Worm (Caenorhabditis elegans): ENCODE results near the gene Y75B8A.23.
A peak's percentile ranks its signal among the peaks of the same experiment; 100 is the strongest.

Y75B8A.23 gene

DNA sequence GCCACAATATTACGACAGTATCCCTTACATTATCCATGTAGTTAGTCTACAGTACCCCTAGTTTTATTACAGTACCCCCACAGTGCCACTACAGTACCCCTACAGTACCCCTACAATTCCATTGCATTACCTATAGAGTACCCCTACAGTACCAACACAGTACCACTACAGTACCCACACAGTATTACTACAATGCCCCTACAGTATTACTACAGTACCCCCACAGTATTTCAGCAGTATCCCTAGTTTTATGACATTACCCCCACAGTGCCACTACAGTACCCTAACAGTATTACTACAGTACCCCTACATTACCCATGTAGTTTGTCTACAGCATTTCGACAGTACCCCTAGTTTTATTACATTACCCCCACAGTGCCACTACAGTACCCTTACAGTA lies 17.0 kb upstream of the Y75B8A.23 start:
- no peak for TF ChIP-seq tag-97 (GFP tag; IDR thresholded peaks at IDR 0.05)
- TF ChIP-seq cey-2 (tag; optimal IDR thresholded peaks at IDR 0.05; ENCODE audit: borderline replicate concordance, insufficient read depth): no peak
- no peak for TF ChIP-seq D1046.2 (GFP tag; IDR thresholded peaks at IDR 0.05)
- TF ChIP-seq madf-5 (GFP tag; IDR thresholded peaks at IDR 0.05): no peak
- TF ChIP-seq lin-29 (GFP tag; IDR thresholded peaks at IDR 0.05): no peak
- TF ChIP-seq mep-1 (tag; optimal IDR thresholded peaks at IDR 0.05): no peak
- TF ChIP-seq fkh-10 (GFP tag; optimal IDR thresholded peaks at IDR 0.05): no peak
- TF ChIP-seq nhr-77 (tag; optimal IDR thresholded peaks at IDR 0.05): no peak

DNA sequence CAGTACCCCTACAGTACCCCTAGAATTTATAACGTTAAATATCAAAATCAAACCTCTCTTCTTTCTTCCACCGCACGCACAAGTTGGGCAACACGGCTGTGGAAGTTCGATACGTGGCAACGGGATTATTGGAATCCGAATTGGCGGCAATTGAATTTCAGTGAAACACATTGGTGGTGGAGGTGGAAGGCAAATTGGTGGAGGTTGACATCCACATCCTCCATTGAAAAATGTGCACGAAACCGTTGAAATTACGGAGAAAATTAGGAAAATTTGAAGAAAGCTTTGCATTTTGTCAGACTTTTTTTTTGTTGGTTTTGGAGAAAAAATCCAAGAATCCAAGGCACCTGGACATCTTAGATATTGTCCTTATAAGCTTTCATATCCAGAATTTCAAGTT lies 15.1 kb upstream of the Y75B8A.23 start:
- no peak for TF ChIP-seq ceh-20 (GFP tag; IDR thresholded peaks at IDR 0.05)
- TF ChIP-seq gei-8 (GFP tag; optimal IDR thresholded peaks at IDR 0.05): no peak
- no peak for TF ChIP-seq nhr-42 (GFP tag; IDR thresholded peaks at IDR 0.05)
- peak; percentile 91 for TF ChIP-seq aha-1 (tag)

DNA sequence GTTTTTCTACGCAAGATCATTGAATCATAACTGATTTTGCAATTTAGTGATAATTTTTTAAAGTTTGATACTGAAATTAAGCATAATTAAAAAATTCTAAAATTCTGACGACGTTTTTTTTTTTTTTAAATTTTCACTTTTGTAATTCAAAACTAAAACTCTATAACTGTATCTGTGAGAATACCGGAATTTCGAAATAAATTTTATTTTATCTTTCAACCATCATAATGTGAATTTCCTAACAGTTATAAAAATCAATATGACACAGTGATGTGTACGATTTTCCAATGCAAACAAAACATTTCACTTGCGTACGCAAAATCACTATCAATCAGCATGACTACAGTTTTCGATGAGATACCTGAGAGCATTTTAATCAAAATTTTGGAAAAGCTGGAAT lies 14.5 kb upstream of the Y75B8A.23 start, which contains the start of the genes grl-15 and fbxa-89:
Gene grl-15, minus strand, starts transcription at position 101 of the 400 bp plus-strand sequence.
Gene fbxa-89, plus strand, starts transcription at position 271 of the 400 bp plus-strand sequence.
- TF ChIP-seq snpc-1.2 (GFP tag; IDR thresholded peaks at IDR 0.05) (no peak), dmd-6 (GFP tag; IDR thresholded peaks at IDR 0.05) (no peak), unc-62 (GFP tag; optimal IDR thresholded peaks at IDR 0.05 in 1 of 2) (no peak), unc-62 (tag; optimal IDR thresholded peaks at IDR 0.05) (no peak), aha-1 (tag) (peak; percentile 51), ctbp-1 (GFP tag; IDR thresholded peaks at IDR 0.05) (no peak), pha-4 (GFP tag; IDR thresholded peaks at IDR 0.05) (no peak), pha-4 (tag; optimal IDR thresholded peaks at IDR 0.05) (no peak), lin-39 (tag; optimal IDR thresholded peaks at IDR 0.05) (no peak), nhr-11 (tag; optimal IDR thresholded peaks at IDR 0.05) (no peak), lsy-2 (tag; optimal IDR thresholded peaks at IDR 0.05) (no peak), dve-1 (tag; optimal IDR thresholded peaks at IDR 0.05; ENCODE audit: insufficient read depth) (peak; percentile 34), saeg-2 (GFP tag; IDR thresholded peaks at IDR 0.05) (no peak), lin-38 (GFP tag; IDR thresholded peaks at IDR 0.05) (no peak), daf-16 (GFP tag; optimal IDR thresholded peaks at IDR 0.05) (no peak), daf-16 (tag; optimal IDR thresholded peaks at IDR 0.05) (peak; percentile 45), zip-11 (GFP tag; IDR thresholded peaks at IDR 0.05) (no peak), lin-13 (GFP tag; optimal IDR thresholded peaks at IDR 0.05) (no peak), madf-9 (GFP tag; conservative IDR thresholded peaks at IDR 0.05) (no peak), nhr-10 (tag; optimal IDR thresholded peaks at IDR 0.05) (no peak), F10B5.3 (tag; optimal IDR thresholded peaks at IDR 0.05) (no peak), mdl-1 (tag; optimal IDR thresholded peaks at IDR 0.05) (no peak), zag-1 (tag; optimal IDR thresholded peaks at IDR 0.05) (no peak)

DNA sequence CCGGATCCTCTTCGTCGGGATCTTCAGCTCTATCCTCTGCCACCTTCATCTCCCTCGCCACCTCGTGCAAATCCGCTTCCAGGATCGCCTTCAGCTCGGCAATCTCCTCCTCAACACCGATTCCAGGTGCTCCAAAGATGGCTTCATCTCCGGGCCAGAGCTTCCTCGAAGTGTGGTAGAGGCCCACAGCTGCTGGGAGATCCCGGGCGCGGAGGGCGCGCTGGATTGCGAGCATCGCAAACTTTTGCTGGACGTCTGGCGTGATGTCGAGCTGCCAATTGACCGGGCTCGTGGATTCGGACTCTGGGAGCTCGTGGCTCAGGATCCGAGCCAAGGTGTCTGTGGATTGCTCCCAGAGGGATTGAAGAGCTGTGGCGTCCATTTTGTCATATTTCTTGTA lies 4.9 kb upstream of the Y75B8A.23 start:
- TF ChIP-seq set-16 (GFP tag; IDR thresholded peaks at IDR 0.05) (peak; percentile 96), skn-1 (tag; optimal IDR thresholded peaks at IDR 0.05) (no peak)

DNA sequence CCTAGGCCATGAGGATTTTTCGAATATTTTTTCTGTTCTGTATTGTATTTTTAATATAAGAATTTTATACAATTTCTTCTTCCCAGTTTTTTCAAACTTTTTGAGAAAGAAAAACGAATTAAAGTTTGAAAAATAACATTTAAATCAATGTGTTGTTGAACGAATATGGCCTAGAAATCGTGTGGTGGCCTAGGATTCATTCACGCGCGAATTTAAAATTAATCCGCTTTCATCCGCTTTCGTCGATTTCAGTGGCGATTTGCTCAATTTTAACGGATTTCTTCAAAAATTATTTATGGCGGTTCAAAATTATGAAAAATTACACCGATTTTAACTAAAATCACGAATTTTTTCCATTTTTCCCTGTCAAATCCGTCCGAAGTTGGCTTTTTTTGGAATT lies 3.1 kb upstream of the Y75B8A.23 start:
- no peak for TF ChIP-seq mep-1 (tag; optimal IDR thresholded peaks at IDR 0.05)
- TF ChIP-seq ceh-44 (GFP tag; IDR thresholded peaks at IDR 0.05): no peak
- no peak for TF ChIP-seq attf-4 (tag; optimal IDR thresholded peaks at IDR 0.05)
- no peak for TF ChIP-seq zip-2 (tag; optimal IDR thresholded peaks at IDR 0.05)

Measured in whole organism, L4 larva.